Worm (Caenorhabditis elegans) whole organism, mixed stage, embryonic: Measurements from ENCODE around the gene nhr-182.

Source experiments
- blmp-1 ChIP-seq: fragments of 150-350 bp; optimal IDR thresholded peaks from 2 replicates; lab custom pipeline; 2014; ENCODE audit warnings: missing biosample characterization, missing genetic modification characterization
- elt-3 ChIP-seq: fragments of 150-350 bp; optimal IDR thresholded peaks from 2 replicates; lab custom pipeline; 2014; ENCODE audit warnings: missing biosample characterization, missing genetic modification characterization
- lsy-2 ChIP-seq: fragments of 150-350 bp; optimal IDR thresholded peaks from 2 replicates; lab custom pipeline; 2014; ENCODE audit warnings: missing biosample characterization, missing genetic modification characterization
- mab-5 ChIP-seq: fragments of 150-350 bp; optimal IDR thresholded peaks from 2 replicates; lab custom pipeline; 2014; ENCODE audit warnings: missing biosample characterization, missing genetic modification characterization
- nhr-2 ChIP-seq: fragments of 150-350 bp; optimal IDR thresholded peaks from 2 replicates; lab custom pipeline; 2014; ENCODE audit warnings: missing biosample characterization, missing genetic modification characterization
- pha-4 ChIP-seq: fragments of 150-350 bp; optimal IDR thresholded peaks from 2 replicates; lab custom pipeline; 2018; ENCODE audit warnings: missing biosample characterization, missing genetic modification reagents, missing genetic modification characterization
- unc-62 ChIP-seq: fragments of 150-350 bp; optimal IDR thresholded peaks from 2 replicates; lab custom pipeline; 2014; ENCODE audit warnings: missing biosample characterization, missing genetic modification reagents, missing genetic modification characterization

DNA sequence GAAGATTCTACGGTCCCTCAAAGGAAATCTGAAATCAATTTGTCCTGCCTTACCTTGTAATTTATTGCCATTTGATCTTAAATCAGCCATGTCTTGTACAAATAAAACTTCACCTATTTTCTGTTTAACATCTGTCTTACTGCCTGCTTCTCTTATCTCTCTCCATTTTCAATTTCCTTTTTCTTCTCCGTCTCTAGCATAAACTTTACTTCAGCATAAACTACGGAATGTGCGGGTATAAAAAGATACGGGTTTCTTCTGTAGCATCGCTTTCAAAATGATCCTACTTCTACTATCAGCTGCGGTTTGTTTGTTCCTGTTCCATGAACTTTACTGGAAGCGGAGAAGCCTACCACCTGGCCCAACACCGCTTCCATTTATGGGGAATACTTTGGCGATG lies 15.0 kb downstream of the nhr-182 start, which contains the start of gene cyp-33C5:
- TF ChIP-seq unc-62 = no peak
- no peak for TF ChIP-seq mab-5 (tag; lab: Kevin White, UChicago)
- TF ChIP-seq pha-4 (tag; lab: Kevin White, UChicago) = no peak
- TF ChIP-seq blmp-1 (tag; lab: Kevin White, UChicago) = no peak
- TF ChIP-seq lsy-2 (tag; lab: Kevin White, UChicago) = no peak
- TF ChIP-seq nhr-2 (tag; lab: Kevin White, UChicago) = no peak
- TF ChIP-seq elt-3 (tag; lab: Kevin White, UChicago) = no peak
